Worm (Caenorhabditis elegans): ENCODE data around the gene K04C2.2.

DNA sequence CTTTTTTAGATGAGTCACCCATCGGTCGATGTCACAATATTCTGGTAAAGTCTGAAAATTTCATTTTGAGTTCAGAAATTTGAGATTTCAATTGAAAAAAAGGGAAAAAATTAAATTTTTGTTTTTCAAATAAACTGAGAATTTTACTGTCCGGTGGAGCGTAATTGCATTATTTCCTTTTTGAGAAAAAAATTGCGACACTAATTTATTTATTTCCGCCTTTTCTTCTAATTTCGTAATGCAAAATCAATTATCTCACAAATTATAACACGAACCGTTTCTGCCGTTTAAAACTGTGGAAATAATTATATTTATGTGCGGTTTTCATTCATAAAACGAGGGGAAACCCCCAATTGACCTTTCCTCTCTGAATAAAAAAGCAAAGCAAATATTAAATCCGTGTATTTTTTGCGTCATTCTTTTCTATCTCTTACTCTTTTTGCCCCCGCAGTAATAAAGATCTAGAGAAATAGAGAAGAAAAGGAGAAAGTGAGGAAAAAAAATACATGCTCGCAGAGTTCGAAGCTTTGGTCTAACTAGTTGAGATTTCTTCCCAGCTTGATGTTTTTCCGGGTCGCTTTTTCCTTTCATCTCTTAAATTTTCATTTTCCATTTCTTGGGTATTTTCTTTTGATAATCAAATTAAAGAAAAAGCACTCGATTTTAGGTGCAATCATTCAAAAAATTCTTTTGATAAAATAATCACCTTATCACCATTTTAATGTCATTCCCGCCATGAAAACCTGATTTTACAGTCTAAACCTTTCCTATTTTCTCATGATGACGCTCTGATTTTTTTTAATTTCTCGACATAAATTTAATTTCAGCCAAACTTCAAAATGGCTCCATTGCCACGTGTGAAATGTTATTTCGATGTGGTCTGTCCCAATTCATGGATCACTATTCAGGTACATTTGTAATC, 13.7 kb downstream of the K04C2.2 start, which contains the start of the genes brc-2 and T07E3.3:
- no peak for TF ChIP-seq lin-11 (tag; optimal IDR thresholded peaks at IDR 0.05)
- TF ChIP-seq elt-4 (tag; optimal IDR thresholded peaks at IDR 0.05), result no peak
- no peak for TF ChIP-seq zip-5 (tag; optimal IDR thresholded peaks at IDR 0.05)
- no peak for TF ChIP-seq ceh-22 (tag; optimal IDR thresholded peaks at IDR 0.05)
- no peak for TF ChIP-seq hlh-13 (GFP tag; optimal IDR thresholded peaks at IDR 0.05)
- no peak for TF ChIP-seq ama-1 (optimal IDR thresholded peaks at IDR 0.05)
- TF ChIP-seq ceh-9 (tag; optimal IDR thresholded peaks at IDR 0.05), result no peak
- TF ChIP-seq ceh-34 (tag; optimal IDR thresholded peaks at IDR 0.05), result no peak
- TF ChIP-seq sdc-2 (tag; optimal IDR thresholded peaks at IDR 0.05), result no peak
- no peak for TF ChIP-seq F13H6.1 (tag; optimal IDR thresholded peaks at IDR 0.05)

All from whole organism, late embryonic.